Fruit fly (Drosophila melanogaster): ENCODE results near the gene Dnaaf5.

Dnaaf5 gene

DNA sequence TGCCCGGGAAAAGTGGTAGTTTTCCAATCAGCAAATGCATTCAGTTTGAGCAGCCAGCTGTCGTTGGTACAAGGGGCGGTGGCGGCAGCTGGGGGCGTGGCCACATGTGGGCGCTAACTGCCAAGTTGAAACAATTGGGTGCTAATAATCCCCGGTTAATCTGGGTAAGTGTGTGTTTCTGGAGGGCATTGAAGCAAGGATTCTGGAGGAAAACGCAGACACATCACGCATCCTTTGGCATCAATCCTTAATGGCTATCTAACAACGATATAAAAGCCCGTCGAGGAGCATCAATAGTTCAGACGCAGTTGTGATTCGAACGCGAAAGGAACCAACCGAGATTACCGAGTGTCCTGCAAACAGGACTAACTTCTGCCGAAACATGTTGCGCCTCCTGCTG lies 47.0 kb downstream of the Dnaaf5 start, which contains the start of gene Crz:
TSS of gene Crz (plus strand) at position 301 of the 400 bp plus-strand sequence.
- TF ChIP-seq knrl (GFP tag; IDR thresholded peaks at IDR 0.05; ENCODE audit: partially characterized antibody) = 0 out of 3 replicates have a peak, but pooled peaks have one; percentile 8
- peak; percentile 24; the same call in 1 of the 3 replicates for TF ChIP-seq CG6791 (GFP tag; IDR thresholded peaks at IDR 0.05; ENCODE audit: partially characterized antibody)
- TF ChIP-seq CG2120 (GFP tag; optimal IDR thresholded peaks at IDR 0.05) = no peak

DNA sequence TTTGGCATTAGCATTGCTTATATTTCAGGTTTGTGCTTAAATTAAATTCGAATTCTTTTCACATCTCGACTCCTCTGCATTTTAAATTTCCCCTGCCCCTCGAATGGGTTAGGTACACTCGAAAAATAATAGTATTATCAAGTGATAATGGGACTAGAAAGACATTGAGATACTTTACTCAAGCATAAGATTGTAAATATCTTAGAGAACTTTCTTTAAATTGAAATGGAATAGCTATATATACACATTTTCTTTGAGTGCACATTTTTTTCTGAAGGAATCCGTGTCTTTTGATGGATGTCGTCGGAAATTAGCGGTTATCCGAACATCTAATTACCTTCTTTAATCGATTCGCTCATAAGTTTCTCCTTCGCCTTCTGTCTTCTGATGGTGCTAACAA lies 50.6 kb downstream of the Dnaaf5 start:
- peak; percentile 2 for TF ChIP-seq CG16863 (GFP tag; optimal IDR thresholded peaks at IDR 0.05)
- peak; percentile 51 for TF ChIP-seq CG18262 (tag; optimal IDR thresholded peaks at IDR 0.05)
- TF ChIP-seq CG11398 (GFP tag; optimal IDR thresholded peaks at IDR 0.05) = no peak
- TF ChIP-seq CG8924 (tag; optimal IDR thresholded peaks at IDR 0.05) = peak; percentile 30
- no peak for TF ChIP-seq CoRest (tag; optimal IDR thresholded peaks at IDR 0.05)
- TF ChIP-seq CG17361 (GFP tag; IDR thresholded peaks at IDR 0.05) = peak; percentile 30; the same call in 1 of the 3 replicates
- TF ChIP-seq gem (tag; optimal IDR thresholded peaks at IDR 0.05) = peak; percentile 54
- TF ChIP-seq hkb (optimal IDR thresholded peaks at IDR 0.05) = no peak
- TF ChIP-seq hkb (GFP tag; IDR thresholded peaks at IDR 0.05) = peak; percentile 45; the same call in 1 of the 2 replicates
- TF ChIP-seq Blimp-1 (GFP tag; optimal IDR thresholded peaks at IDR 0.05) = peak; percentile 40
- TF ChIP-seq ranshi (GFP tag; IDR thresholded peaks at IDR 0.05) = peak; percentile 40; the same call in 1 of the 2 replicates
- 0 out of 2 replicates have a peak, but pooled peaks have one; percentile 18 for TF ChIP-seq Taf1 (GFP tag; IDR thresholded peaks at IDR 0.05)
- TF ChIP-seq slbo (GFP tag; IDR thresholded peaks at IDR 0.05) = peak; percentile 48; the same call in 1 of the 2 replicates
- no peak for TF ChIP-seq nau (GFP tag; optimal IDR thresholded peaks at IDR 0.05)
- peak; percentile 30 for TF ChIP-seq grau (tag; optimal IDR thresholded peaks at IDR 0.05)
- no peak for TF ChIP-seq CG4282 (GFP tag; optimal IDR thresholded peaks at IDR 0.05)
- peak in 1 of 2 experiments; percentile 27 for TF ChIP-seq dpn (GFP tag; optimal IDR thresholded peaks at IDR 0.05)
- no peak for TF ChIP-seq GATAe (GFP tag; conservative IDR thresholded peaks at IDR 0.05)
- peak; percentile 37; the same call in 1 of the 2 replicates for TF ChIP-seq CG6689 (GFP tag; IDR thresholded peaks at IDR 0.05)
- no peak for TF ChIP-seq tin (GFP tag; optimal IDR thresholded peaks at IDR 0.05)
- TF ChIP-seq Fer3 (tag; optimal IDR thresholded peaks at IDR 0.05) = peak; percentile 18
- no peak for TF ChIP-seq NfI (GFP tag; optimal IDR thresholded peaks at IDR 0.05)
- TF ChIP-seq Atf6 (GFP tag; IDR thresholded peaks at IDR 0.05) = no peak
- no peak for TF ChIP-seq wek (GFP tag; optimal IDR thresholded peaks at IDR 0.05)
- TF ChIP-seq Hsf (GFP tag; optimal IDR thresholded peaks at IDR 0.05) = peak; percentile 14
- no peak for TF ChIP-seq MBD-R2 (GFP tag; IDR thresholded peaks at IDR 0.05)
- TF ChIP-seq zfh2 (GFP tag; optimal IDR thresholded peaks at IDR 0.05) = no peak
- no peak for TF ChIP-seq sug (tag; optimal IDR thresholded peaks at IDR 0.05)
- TF ChIP-seq CG2712 (tag; optimal IDR thresholded peaks at IDR 0.05) = peak; percentile 52
- 0 out of 2 replicates have a peak, but pooled peaks have one; percentile 9 for TF ChIP-seq CG9215 (GFP tag; IDR thresholded peaks at IDR 0.05)
- no peak for TF ChIP-seq CG33557 (GFP tag; optimal IDR thresholded peaks at IDR 0.05)
- peak; percentile 21 for TF ChIP-seq CG10267 (tag; optimal IDR thresholded peaks at IDR 0.05)
- peak; percentile 48 for TF ChIP-seq al (GFP tag; IDR thresholded peaks at IDR 0.05)
- TF ChIP-seq CG12391 (tag; optimal IDR thresholded peaks at IDR 0.05) = peak; percentile 33
- peak; percentile 78 for TF ChIP-seq Rfx (GFP tag; IDR thresholded peaks at IDR 0.05)
- peak; percentile 24 for TF ChIP-seq Camta (GFP tag; optimal IDR thresholded peaks at IDR 0.05)
- TF ChIP-seq mirr (GFP tag; optimal IDR thresholded peaks at IDR 0.05) = no peak
- peak; percentile 61; the same call in 1 of the 3 replicates for TF ChIP-seq CG11695 (GFP tag; IDR thresholded peaks at IDR 0.05)
- TF ChIP-seq CG17829 (tag; optimal IDR thresholded peaks at IDR 0.05) = peak; percentile 25
- peak; percentile 30 for TF ChIP-seq gro (GFP tag; optimal IDR thresholded peaks at IDR 0.05)
- no peak for TF ChIP-seq CG33213 (GFP tag; optimal IDR thresholded peaks at IDR 0.05)
- TF ChIP-seq CG3838 (GFP tag; optimal IDR thresholded peaks at IDR 0.05) = no peak
- TF ChIP-seq row (GFP tag; IDR thresholded peaks at IDR 0.05) = peak; percentile 45; the same call in 2 of the 3 replicates
- peak; percentile 41 for TF ChIP-seq CG2120 (GFP tag; optimal IDR thresholded peaks at IDR 0.05)
- no peak for TF ChIP-seq Ets65A (GFP tag)
- 0 out of 2 replicates have a peak, but pooled peaks have one; percentile 15 for TF ChIP-seq CG4730 (GFP tag; IDR thresholded peaks at IDR 0.05)
- no peak for TF ChIP-seq lab (GFP tag; optimal IDR thresholded peaks at IDR 0.05)
